Fruit fly (Drosophila melanogaster) whole organism, embryonic: ENCODE measurements around the gene GCC88.

Source experiments
- Atf6 ChIP-seq: fragments of 200-800 bp; sonication (Bioruptor generic); IDR thresholded peaks from 2 replicates; pipeline ENCODE4 v1.3.6; 2022; ENCODE audit warnings: missing biosample characterization, missing genetic modification characterization
- CG14710 ChIP-seq: fragments of 200-800 bp; sonication (Bioruptor generic); optimal IDR thresholded peaks from 3 replicates; lab custom pipeline; 2019; ENCODE audit warnings: missing biosample characterization, mild to moderate bottlenecking, missing genetic modification characterization, moderate library complexity
- CG15479 ChIP-seq: fragments of 200-800 bp; sonication (Bioruptor generic); optimal IDR thresholded peaks from 3 replicates; lab custom pipeline; 2019; ENCODE audit warnings: missing biosample characterization, mild to moderate bottlenecking, missing genetic modification characterization, moderate library complexity
- CG1647 ChIP-seq: fragments of 200-800 bp; sonication (Bioruptor generic); optimal IDR thresholded peaks from 3 replicates; lab custom pipeline; 2016; ENCODE audit warnings: missing biosample characterization, missing genetic modification characterization
- CG16813 ChIP-seq: fragments of 200-800 bp; sonication (Bioruptor generic); IDR thresholded peaks from 3 replicates; pipeline ENCODE4 v1.3.6; 2022; ENCODE audit warnings: missing biosample characterization, missing genetic modification characterization; ENCODE audit not compliant: partially characterized antibody
- CG17328 ChIP-seq: fragments of 200-800 bp; sonication (Bioruptor generic); IDR thresholded peaks from 2 replicates; pipeline ENCODE4 v1.3.6; 2022; ENCODE audit warnings: missing biosample characterization, missing genetic modification characterization
- CG17361 ChIP-seq: fragments of 200-800 bp; sonication (Bioruptor generic); IDR thresholded peaks from 3 replicates; pipeline ENCODE4 v1.3.6; 2022; ENCODE audit warnings: missing biosample characterization, missing genetic modification characterization
- CG17912 ChIP-seq: fragments of 200-800 bp; sonication (Bioruptor generic); optimal IDR thresholded peaks from 2 replicates; lab custom pipeline; 2018; ENCODE audit warnings: missing biosample characterization, mild to moderate bottlenecking, missing genetic modification characterization
- CG2678 ChIP-seq: fragments of 200-800 bp; sonication (Bioruptor generic); optimal IDR thresholded peaks from 3 replicates; lab custom pipeline; 2019; ENCODE audit warnings: missing biosample characterization, mild to moderate bottlenecking, missing genetic modification characterization, moderate library complexity
- CG30403 ChIP-seq: fragments of 200-800 bp; sonication (Bioruptor generic); optimal IDR thresholded peaks from 3 replicates; lab custom pipeline; 2016; ENCODE audit warnings: missing biosample characterization, missing genetic modification characterization
- CG31224 ChIP-seq: fragments of 200-800 bp; sonication (Bioruptor generic); IDR thresholded peaks from 2 replicates; pipeline ENCODE4 v1.3.6; 2022; ENCODE audit warnings: missing biosample characterization, missing genetic modification characterization
- CG31365 ChIP-seq: fragments of 200-800 bp; sonication (Bioruptor generic); optimal IDR thresholded peaks from 2 replicates; lab custom pipeline; 2018; ENCODE audit warnings: missing biosample characterization, mild to moderate bottlenecking, missing genetic modification characterization
- CG32532 ChIP-seq: fragments of 200-800 bp; sonication (Bioruptor generic); IDR thresholded peaks from 2 replicates; pipeline ENCODE4 v1.3.6; 2022; ENCODE audit warnings: missing biosample characterization, missing genetic modification characterization
- CG33213 ChIP-seq: fragments of 200-800 bp; sonication (Bioruptor generic); optimal IDR thresholded peaks from 3 replicates; lab custom pipeline; 2016; ENCODE audit warnings: missing biosample characterization, missing genetic modification characterization
- CG4424 ChIP-seq: fragments of 200-800 bp; sonication (Bioruptor generic); optimal IDR thresholded peaks from 3 replicates; lab custom pipeline; 2016; ENCODE audit warnings: missing biosample characterization, missing genetic modification characterization
- CG4707 ChIP-seq: fragments of 200-800 bp; sonication (Bioruptor generic); optimal IDR thresholded peaks from 2 replicates; lab custom pipeline; 2018; ENCODE audit warnings: missing biosample characterization, mild to moderate bottlenecking, missing genetic modification characterization, moderate library complexity
- CG6654 ChIP-seq: fragments of 200-800 bp; sonication (Bioruptor generic); optimal IDR thresholded peaks from 2 replicates; lab custom pipeline; 2017; ENCODE audit warnings: missing biosample characterization, mild to moderate bottlenecking, missing genetic modification characterization
- CG7987 ChIP-seq: fragments of 200-800 bp; sonication (Bioruptor generic); optimal IDR thresholded peaks from 2 replicates; lab custom pipeline; 2018; ENCODE audit warnings: missing biosample characterization, mild to moderate bottlenecking, missing genetic modification characterization, moderate library complexity
- Dip3 ChIP-seq: fragments of 200-800 bp; sonication (Bioruptor generic); optimal IDR thresholded peaks from 3 replicates; lab custom pipeline; 2016; ENCODE audit warnings: missing biosample characterization, missing genetic modification characterization
- Ets97D ChIP-seq: fragments of 200-800 bp; sonication (Bioruptor generic); optimal IDR thresholded peaks from 3 replicates; lab custom pipeline; 2016; ENCODE audit warnings: missing biosample characterization, missing genetic modification characterization
- Fer1 ChIP-seq: fragments of 200-800 bp; sonication (Bioruptor generic); optimal IDR thresholded peaks from 2 replicates; lab custom pipeline; 2017; ENCODE audit warnings: missing biosample characterization, mild to moderate bottlenecking, missing genetic modification characterization
- Hmx ChIP-seq: fragments of 200-800 bp; sonication (Bioruptor generic); optimal IDR thresholded peaks from 2 replicates; lab custom pipeline; 2016; ENCODE audit warnings: missing biosample characterization, missing genetic modification characterization
- Kr ChIP-seq: fragments of 200-800 bp; sonication (Bioruptor generic); optimal IDR thresholded peaks from 2 replicates; lab custom pipeline; 2017; ENCODE audit warnings: missing biosample characterization, mild to moderate bottlenecking, missing genetic modification characterization
- Mad ChIP-seq: fragments of 200-800 bp; sonication (Bioruptor generic); optimal IDR thresholded peaks from 2 replicates; lab custom pipeline; 2016; ENCODE audit warnings: missing biosample characterization, missing genetic modification characterization
- Meics ChIP-seq: fragments of 200-800 bp; sonication (Bioruptor generic); optimal IDR thresholded peaks from 2 replicates; lab custom pipeline; 2017; ENCODE audit warnings: missing biosample characterization, mild to moderate bottlenecking, missing genetic modification characterization
- Opbp ChIP-seq: fragments of 200-800 bp; sonication (Bioruptor generic); IDR thresholded peaks from 3 replicates; pipeline ENCODE4 v1.3.6; 2022; ENCODE audit warnings: missing biosample characterization, missing genetic modification characterization; ENCODE audit not compliant: partially characterized antibody
- Pdp1 ChIP-seq, 2 experiments: fragments of 200-800 bp; sonication (Bioruptor generic); optimal IDR thresholded peaks; 3 replicates each; lab custom pipeline; 2016; ENCODE audit warnings: missing biosample characterization in 2 of 2, missing genetic modification characterization in 2 of 2, mild to moderate bottlenecking in 1 of 2, moderate library complexity in 1 of 2
- ase ChIP-seq: fragments of 200-800 bp; sonication (Bioruptor generic); IDR thresholded peaks from 3 replicates; pipeline ENCODE4 v1.3.6; 2022; ENCODE audit warnings: missing biosample characterization, missing genetic modification characterization
- bowl ChIP-seq: fragments of 200-800 bp; sonication (Bioruptor generic); IDR thresholded peaks from 2 replicates; pipeline ENCODE4 v1.3.6; 2022; ENCODE audit warnings: missing biosample characterization, missing genetic modification characterization
- chm ChIP-seq: fragments of 200-800 bp; sonication (Bioruptor generic); IDR thresholded peaks from 2 replicates; pipeline ENCODE4 v1.3.6; 2022; ENCODE audit warnings: missing biosample characterization, missing genetic modification characterization
- crp ChIP-seq, 2 experiments: fragments of 200-800 bp; sonication (Bioruptor generic); optimal IDR thresholded peaks; 2 replicates in 1 of 2; 3 replicates in 1 of 2; lab custom pipeline; 2017; ENCODE audit warnings: missing biosample characterization in 2 of 2, missing genetic modification characterization in 2 of 2, mild to moderate bottlenecking in 1 of 2, moderate library complexity in 1 of 2
- da ChIP-seq: fragments of 200-800 bp; sonication (Bioruptor generic); optimal IDR thresholded peaks from 2 replicates; lab custom pipeline; 2016; ENCODE audit warnings: missing biosample characterization, missing genetic modification characterization
- dati ChIP-seq: fragments of 200-800 bp; sonication (Bioruptor generic); IDR thresholded peaks from 2 replicates; pipeline ENCODE4 v1.3.6; 2022; ENCODE audit warnings: missing biosample characterization, missing genetic modification characterization
- disco-r ChIP-seq: fragments of 200-800 bp; sonication (Bioruptor generic); optimal IDR thresholded peaks from 2 replicates; lab custom pipeline; 2016; ENCODE audit warnings: missing biosample characterization, missing genetic modification characterization
- dm ChIP-seq: fragments of 200-800 bp; sonication (Bioruptor generic); optimal IDR thresholded peaks from 3 replicates; lab custom pipeline; 2016; ENCODE audit warnings: missing biosample characterization, missing genetic modification characterization
- dmrt11E ChIP-seq: fragments of 200-800 bp; sonication (Bioruptor generic); optimal IDR thresholded peaks from 3 replicates; lab custom pipeline; 2018; ENCODE audit warnings: missing biosample characterization, mild to moderate bottlenecking, missing genetic modification characterization, moderate library complexity
- exex ChIP-seq: fragments of 200-800 bp; sonication (Bioruptor generic); optimal IDR thresholded peaks from 4 replicates; lab custom pipeline; 2018; ENCODE audit warnings: missing biosample characterization, mild to moderate bottlenecking, missing genetic modification characterization, moderate library complexity
- fru ChIP-seq: fragments of >200 bp; optimal IDR thresholded peaks from 2 replicates; lab custom pipeline; 2017
- ftz-f1 ChIP-seq: fragments of 200-800 bp; sonication (Bioruptor generic); optimal IDR thresholded peaks from 2 replicates; lab custom pipeline; 2016; ENCODE audit warnings: missing biosample characterization, missing genetic modification characterization
- gfzf ChIP-seq: fragments of 200-800 bp; sonication (Bioruptor generic); optimal IDR thresholded peaks from 2 replicates; lab custom pipeline; 2016; ENCODE audit warnings: missing biosample characterization, mild to moderate bottlenecking, missing genetic modification characterization, moderate library complexity
- grn ChIP-seq: fragments of 200-800 bp; sonication (Bioruptor generic); optimal IDR thresholded peaks from 3 replicates; lab custom pipeline; 2017; ENCODE audit warnings: missing biosample characterization, missing genetic modification characterization
- jigr1 ChIP-seq: fragments of 200-800 bp; sonication (Bioruptor generic); IDR thresholded peaks from 3 replicates; pipeline ENCODE4 v1.3.6; 2022; ENCODE audit warnings: missing biosample characterization, missing genetic modification characterization
- kay ChIP-seq: fragments of 200-800 bp; sonication (Bioruptor generic); optimal IDR thresholded peaks from 2 replicates; lab custom pipeline; 2016; ENCODE audit warnings: missing biosample characterization, missing genetic modification characterization
- kni ChIP-seq: fragments of 200-800 bp; sonication (Bioruptor generic); optimal IDR thresholded peaks from 3 replicates; lab custom pipeline; 2017; ENCODE audit warnings: mild to moderate bottlenecking, missing biosample characterization, missing genetic modification reagents, missing genetic modification characterization
- odd ChIP-seq: fragments of 200-800 bp; sonication (Bioruptor generic); optimal IDR thresholded peaks from 2 replicates; lab custom pipeline; 2017; ENCODE audit warnings: missing biosample characterization, mild to moderate bottlenecking, missing genetic modification characterization
- pho ChIP-seq: fragments of 200-800 bp; sonication (Bioruptor generic); optimal IDR thresholded peaks from 2 replicates; lab custom pipeline; 2016; ENCODE audit warnings: missing biosample characterization, missing genetic modification characterization
- schlank ChIP-seq: fragments of 200-800 bp; sonication (Bioruptor generic); optimal IDR thresholded peaks from 2 replicates; lab custom pipeline; 2018; ENCODE audit warnings: missing biosample characterization, mild to moderate bottlenecking, missing genetic modification characterization
- sisA ChIP-seq: fragments of 200-800 bp; sonication (Bioruptor generic); IDR thresholded peaks from 2 replicates; pipeline ENCODE4 v1.3.6; 2022; ENCODE audit warnings: missing biosample characterization, missing genetic modification characterization
- tgo ChIP-seq: fragments of 200-800 bp; sonication (Bioruptor generic); IDR thresholded peaks from 3 replicates; pipeline ENCODE4 v1.3.6; 2022; ENCODE audit warnings: missing biosample characterization, missing genetic modification characterization
- trh ChIP-seq: fragments of 200-800 bp; sonication (Bioruptor generic); optimal IDR thresholded peaks from 2 replicates; lab custom pipeline; 2016; ENCODE audit warnings: missing biosample characterization, missing genetic modification characterization

Gene GCC88

dm6 chr3R:11208766-11209331 lies 21.6 kb downstream of the GCC88 start (continued):
- TF ChIP-seq jigr1, result no peak
- TF ChIP-seq da (GFP tag; lab: Kevin White, UChicago), result no peak
- no peak for TF ChIP-seq fru (lab: Kevin White, UChicago)
- TF ChIP-seq schlank, result no peak
- TF ChIP-seq Pdp1 (GFP tag; optimal IDR thresholded peaks at IDR 0.05; lab: Kevin White, UChicago), result peak in 1 of 2 experiments; percentile 98
- 0 out of 2 replicates have a peak, but pooled peaks have one; percentile 8 for TF ChIP-seq Atf6 (GFP tag; lab: Robert Waterston, UW)
- TF ChIP-seq Opbp (GFP tag; lab: Robert Waterston, UW), result 0 out of 3 replicates have a peak, but pooled peaks have one; percentile 37
- no peak for TF ChIP-seq dati (GFP tag; lab: Robert Waterston, UW)
- no peak for TF ChIP-seq CG31224
- peak; percentile 96 for TF ChIP-seq Ets97D (GFP tag; lab: Kevin White, UChicago)
- peak; percentile 35 for TF ChIP-seq CG15479 (GFP tag; lab: Kevin White, UChicago)
- no peak for TF ChIP-seq pho (GFP tag; lab: Kevin White, UChicago)
- no peak for TF ChIP-seq grn
- TF ChIP-seq CG30403 (GFP tag; lab: Kevin White, UChicago), result no peak
- no peak for TF ChIP-seq CG4424
- TF ChIP-seq chm, result no peak

DNA sequence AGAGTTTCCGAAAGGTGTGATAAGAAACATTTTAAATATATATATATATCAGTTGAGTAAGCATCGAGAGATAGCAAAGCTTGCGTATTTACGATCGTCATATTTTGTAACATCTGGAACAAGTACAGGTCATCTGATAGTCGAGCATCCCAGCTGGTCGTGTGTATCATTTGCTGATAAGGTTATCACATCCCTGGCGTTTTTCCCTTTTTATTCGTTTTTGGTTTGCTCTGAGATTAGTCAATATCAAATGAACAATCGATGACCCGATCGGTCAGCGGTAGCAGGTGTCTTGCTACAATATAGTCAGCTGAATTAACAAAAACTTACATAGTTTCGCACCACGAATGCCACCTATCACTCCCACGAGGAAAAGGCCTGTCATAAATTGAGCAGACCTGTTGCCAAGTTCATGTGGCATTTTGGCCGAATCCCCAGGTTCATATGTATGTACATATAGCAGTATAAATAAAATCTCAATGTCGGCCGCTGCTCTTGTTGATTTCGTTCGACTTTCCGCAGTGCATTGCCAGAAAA lies 29.4 kb downstream of the GCC88 start:
- TF ChIP-seq Fer1 (GFP tag; lab: Kevin White, UChicago) (peak; percentile 46), CG4707 (no peak), dmrt11E (tag; lab: Kevin White, UChicago) (no peak), CG16813 (GFP tag; lab: Robert Waterston, UW) (no peak), CG17912 (GFP tag; lab: Kevin White, UChicago) (no peak), CG17328 (GFP tag; lab: Robert Waterston, UW) (peak; percentile 39; the same call in 1 of the 2 replicates), kay (GFP tag; lab: Kevin White, UChicago) (peak; percentile 53), CG7987 (no peak), dm (no peak), CG31365 (tag; lab: Kevin White, UChicago) (no peak), ase (no peak), Kr (no peak), trh (GFP tag; lab: Kevin White, UChicago) (no peak), CG17361 (GFP tag; lab: Robert Waterston, UW) (no peak; the same call in 2 of the 3 replicates), gfzf (GFP tag; lab: Kevin White, UChicago) (no peak), Hmx (GFP tag; lab: Kevin White, UChicago) (no peak), CG33213 (no peak), kni (GFP tag; lab: Kevin White, UChicago) (no peak), Mad (GFP tag; lab: Kevin White, UChicago) (no peak), exex (tag; lab: Kevin White, UChicago) (peak; percentile 65), Atf6 (GFP tag; lab: Robert Waterston, UW) (peak; percentile 75; the same call in 1 of the 2 replicates), sisA (GFP tag; lab: Robert Waterston, UW) (peak; percentile 55), crp (GFP tag; optimal IDR thresholded peaks at IDR 0.05; lab: Kevin White, UChicago) (no peak), CG14710 (tag; lab: Kevin White, UChicago) (no peak), CG6654 (peak; percentile 7), disco-r (GFP tag; lab: Kevin White, UChicago) (no peak), bowl (GFP tag; lab: Robert Waterston, UW) (no peak), ftz-f1 (no peak), CG32532 (GFP tag; lab: Robert Waterston, UW) (peak; percentile 68), Meics (GFP tag; lab: Kevin White, UChicago) (peak; percentile 77), CG1647 (GFP tag; lab: Kevin White, UChicago) (no peak), Dip3 (GFP tag; lab: Kevin White, UChicago) (peak; percentile 39), Ets97D (GFP tag; lab: Kevin White, UChicago) (no peak), CG2678 (tag; lab: Kevin White, UChicago) (peak; percentile 78), tgo (peak; percentile 61; the same call in 2 of the 3 replicates), odd (GFP tag; lab: Kevin White, UChicago) (peak; percentile 43)
